Worm (Caenorhabditis elegans) whole organism, young adult: ENCODE results near the gene srw-137.

Source experiments
- K11D2.4 ChIP-seq: fragments of 200-800 bp; sonication (Bioruptor generic); IDR thresholded peaks from 2 replicates; pipeline ENCODE4 v1.3.6; 2022; ENCODE audit warnings: missing genetic modification reagents, missing genetic modification characterization, missing compliant biosample characterization
- Y53F4B.3 ChIP-seq: fragments of 200-800 bp; sonication (Bioruptor generic); IDR thresholded peaks from 2 replicates; pipeline ENCODE4 v1.3.6; 2022; ENCODE audit warnings: missing genetic modification reagents, missing genetic modification characterization, missing compliant biosample characterization
- Y79H2A.3 ChIP-seq: fragments of 200-800 bp; sonication (Bioruptor generic); conservative IDR thresholded peaks from 2 replicates; pipeline ENCODE4 v1.3.6; 2022; ENCODE audit warnings: missing genetic modification reagents, missing genetic modification characterization, missing compliant biosample characterization
- ZK185.1 ChIP-seq: sonication (generic microtip); optimal IDR thresholded peaks from 2 replicates; lab custom pipeline; 2016; ENCODE audit warnings: mild to moderate bottlenecking, missing genetic modification characterization, missing compliant biosample characterization; ENCODE audit not compliant: poor library complexity, severe bottlenecking
- akir-1 ChIP-seq: fragments of 200-800 bp; sonication (Bioruptor generic); optimal IDR thresholded peaks from 2 replicates; lab custom pipeline; 2018; ENCODE audit warnings: mild to moderate bottlenecking, missing genetic modification characterization, moderate library complexity, missing compliant biosample characterization
- ceh-58 ChIP-seq: fragments of 200-800 bp; sonication (Bioruptor generic); IDR thresholded peaks from 2 replicates; pipeline ENCODE4 v1.3.6; 2022; ENCODE audit warnings: missing genetic modification characterization, missing compliant biosample characterization
- die-1 ChIP-seq: sonication (generic microtip); optimal IDR thresholded peaks from 2 replicates; lab custom pipeline; 2016; ENCODE audit warnings: missing genotype, mild to moderate bottlenecking, missing genetic modification characterization, missing compliant biosample characterization
- lin-54 ChIP-seq: fragments of 200-800 bp; sonication (Bioruptor generic); optimal IDR thresholded peaks from 2 replicates; lab custom pipeline; 2018; ENCODE audit warnings: mild to moderate bottlenecking, missing genetic modification characterization, missing compliant biosample characterization
- madf-8 ChIP-seq: fragments of 200-800 bp; sonication (Bioruptor generic); conservative IDR thresholded peaks from 2 replicates; pipeline ENCODE4 v1.3.6; 2022; ENCODE audit warnings: missing genetic modification reagents, missing genetic modification characterization, missing compliant biosample characterization
- nfya-1 ChIP-seq: sonication (generic microtip); optimal IDR thresholded peaks from 2 replicates; lab custom pipeline; 2017; ENCODE audit warnings: antibody characterized with exemption, missing compliant biosample characterization, missing genetic modification characterization, borderline replicate concordance; ENCODE audit not compliant: insufficient read depth
- nhr-90 ChIP-seq: sonication (generic microtip); optimal IDR thresholded peaks from 2 replicates; lab custom pipeline; 2016; ENCODE audit warnings: missing genotype, mild to moderate bottlenecking, missing genetic modification characterization, missing compliant biosample characterization
- rcor-1 ChIP-seq: fragments of 200-800 bp; sonication (Bioruptor generic); IDR thresholded peaks from 2 replicates; pipeline ENCODE4 v1.3.6; 2022; ENCODE audit warnings: missing genetic modification reagents, missing genetic modification characterization, missing compliant biosample characterization
- rpc-1 ChIP-seq, 2 experiments: fragments of 150-350 bp in 1 of 2; sonication (generic microtip) in 1 of 2; optimal IDR thresholded peaks; 2 replicates each; lab custom pipeline; 2014 to 2018; ENCODE audit warnings: missing biosample characterization in 1 of 2, missing genetic modification characterization in 1 of 2, missing genetic modification reagents in 1 of 2, missing genotype in 1 of 2

srw-137 gene

DNA sequence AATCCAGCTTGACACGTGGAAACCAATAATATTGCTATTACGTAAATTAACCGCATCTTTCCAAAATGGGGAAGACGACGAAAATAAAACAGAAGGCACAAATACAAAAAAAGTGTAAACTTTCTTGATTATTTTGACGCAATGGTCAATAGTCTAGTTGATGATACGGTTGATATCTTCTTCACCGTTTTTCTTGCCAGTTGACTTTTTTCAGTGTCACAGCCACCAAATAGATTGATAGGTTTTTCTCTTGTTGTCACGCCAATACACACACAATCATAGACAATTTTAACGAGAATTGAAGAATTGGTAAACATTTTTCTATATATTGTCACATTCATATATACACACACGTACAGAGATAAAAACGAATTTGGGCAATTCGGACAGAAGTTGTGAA, 34.2 kb downstream of the srw-137 start, which contains the start of gene zmp-3:
Gene zmp-3, minus strand, starts transcription at position 101 of the 400 bp plus-strand sequence.
- TF ChIP-seq rpc-1 (optimal IDR thresholded peaks at IDR 0.05; lab: Kevin White, UChicago) = no peak
- TF ChIP-seq rpc-1 (tag; optimal IDR thresholded peaks at IDR 0.05; lab: Kevin White, UChicago) = no peak

DNA sequence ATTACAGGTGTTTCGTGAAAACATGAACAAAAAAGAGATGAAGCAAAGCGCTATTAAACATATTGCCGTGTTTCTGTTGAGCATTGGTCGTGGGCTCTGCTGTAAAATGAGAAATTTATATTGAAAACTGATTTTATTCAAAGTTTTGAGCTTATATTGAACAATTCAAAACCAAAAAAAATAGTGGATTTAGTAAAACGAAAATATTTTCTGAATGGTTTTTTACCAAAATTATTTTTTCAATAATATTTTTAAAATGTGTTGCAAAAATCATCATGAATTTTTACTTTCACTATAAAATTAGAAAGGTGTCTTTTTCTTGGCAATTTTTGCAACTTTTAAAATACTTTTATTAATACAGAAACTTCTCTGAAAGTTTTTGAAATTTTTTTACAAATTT, 40.5 kb downstream of the srw-137 start, which contains the start of gene C31B8.7:
Gene C31B8.7, minus strand, starts transcription at position 101 of the 400 bp plus-strand sequence.
- TF ChIP-seq die-1 (tag; lab: Kevin White, UChicago) = no peak
- TF ChIP-seq, all 124 proteins: peak for 0

DNA sequence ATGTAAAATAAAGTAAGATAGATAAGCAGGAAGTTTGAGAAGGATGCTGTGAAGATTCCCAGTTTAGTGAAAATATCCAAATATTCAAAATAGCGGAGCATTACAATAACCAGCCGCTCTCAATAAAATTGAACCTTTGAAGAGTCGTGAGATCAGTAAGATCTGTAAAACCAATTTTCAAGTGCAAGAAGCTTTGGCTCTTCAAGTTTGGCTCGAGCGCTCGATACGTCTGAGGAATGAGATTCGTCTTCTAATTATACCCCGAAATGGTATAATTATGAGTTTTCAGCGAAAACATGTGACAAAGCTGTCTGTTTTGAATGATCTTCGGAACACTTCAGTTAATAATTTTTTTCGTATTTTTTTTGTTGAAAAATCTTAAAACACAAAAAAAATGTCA, 43.9 kb downstream of the srw-137 start, which contains the start of gene str-46:
Gene str-46, minus strand, starts transcription at position 101 of the 400 bp plus-strand sequence.
- TF ChIP-seq lin-54 (GFP tag; lab: Kevin White, UChicago) = no peak

DNA sequence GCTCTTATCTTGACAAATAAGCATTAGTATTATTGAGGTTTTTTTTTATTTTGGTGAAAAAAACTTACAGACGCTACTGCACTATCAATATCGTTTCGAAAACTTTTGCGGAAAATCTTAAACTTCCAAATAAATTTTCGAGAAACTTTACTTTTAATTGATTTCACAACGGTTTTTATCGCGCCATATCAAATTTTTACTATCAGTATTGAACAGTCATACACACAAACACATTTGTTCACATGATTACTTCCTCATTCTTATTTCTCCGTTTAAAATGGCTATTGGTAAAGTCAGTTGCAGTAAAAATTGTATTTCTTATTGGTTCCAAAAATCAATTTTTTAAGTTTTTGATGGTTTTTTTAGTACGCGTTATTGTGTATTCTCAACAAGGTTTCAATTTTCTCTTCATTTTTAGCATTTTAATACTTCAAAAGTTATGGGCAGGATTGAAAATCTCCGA, 47.5 kb downstream of the srw-137 start, which contains the start of gene pals-32:
Gene pals-32, plus strand, starts transcription at position 413 of the 463 bp plus-strand sequence.
- no peak for TF ChIP-seq madf-8 (GFP tag; lab: Robert Waterston, UW)
- no peak for TF ChIP-seq ZK185.1 (tag; lab: Kevin White, UChicago)

DNA sequence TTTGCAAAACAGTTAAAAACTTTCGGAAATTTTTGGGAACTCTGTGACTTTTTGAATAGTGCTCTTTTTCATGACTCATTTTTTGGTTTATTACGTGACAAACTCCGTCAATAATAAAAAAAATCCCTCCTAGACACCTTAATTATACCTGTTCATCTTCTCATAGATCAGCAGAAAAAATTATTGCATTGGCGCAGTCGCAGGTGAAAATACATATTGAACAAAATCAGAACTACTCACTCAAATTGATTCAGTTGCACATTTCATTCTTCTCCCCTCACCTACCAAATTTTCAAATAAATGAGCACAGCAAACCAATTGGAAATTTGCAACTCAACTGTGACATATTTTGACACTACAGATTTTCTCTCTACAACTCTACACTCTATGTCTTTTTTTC, 50.8 kb downstream of the srw-137 start, which contains the start of gene srh-127:
Gene srh-127, plus strand, starts transcription at position 301 of the 400 bp plus-strand sequence.
- no peak for TF ChIP-seq akir-1 (GFP tag; lab: Kevin White, UChicago)
- no peak for TF ChIP-seq rcor-1
- TF ChIP-seq K11D2.4 (GFP tag; lab: Robert Waterston, UW) = no peak
- no peak for TF ChIP-seq nhr-90 (tag; lab: Kevin White, UChicago)
- TF ChIP-seq Y79H2A.3 (GFP tag; lab: Robert Waterston, UW) = no peak
- no peak for TF ChIP-seq Y53F4B.3 (GFP tag; lab: Robert Waterston, UW)
- no peak for TF ChIP-seq ceh-58 (GFP tag; lab: Robert Waterston, UW)
- TF ChIP-seq nfya-1 = no peak
